Worm (Caenorhabditis elegans) whole organism, L1 larva: Measurements from ENCODE around the gene pyk-2.

Experiments
- C04F5.9 ChIP-seq: sonication (generic microtip); optimal IDR thresholded peaks from 2 replicates; lab custom pipeline; 2016; ENCODE audit warnings: missing genetic modification characterization, missing compliant biosample characterization
- C16A3.4 ChIP-seq: fragments of 150-350 bp; optimal IDR thresholded peaks from 2 replicates; lab custom pipeline; 2014; ENCODE audit warnings: missing biosample characterization, missing genetic modification characterization
- C34B4.2 ChIP-seq: sonication (generic microtip); optimal IDR thresholded peaks from 2 replicates; lab custom pipeline; 2017; ENCODE audit warnings: mild to moderate bottlenecking, missing genetic modification characterization, missing compliant biosample characterization
- F16B12.6 ChIP-seq: fragments of 150-350 bp; optimal IDR thresholded peaks from 2 replicates; lab custom pipeline; 2014; ENCODE audit warnings: missing biosample characterization, missing genetic modification characterization
- Y116A8C.19 ChIP-seq: sonication (generic microtip); optimal IDR thresholded peaks from 2 replicates; lab custom pipeline; 2016; ENCODE audit warnings: missing compliant biosample characterization, missing genetic modification characterization, borderline replicate concordance
- blmp-1 ChIP-seq: fragments of 150-350 bp; optimal IDR thresholded peaks from 2 replicates; lab custom pipeline; 2014; ENCODE audit warnings: missing biosample characterization, missing genetic modification characterization
- ceh-63 ChIP-seq: fragments of 200-800 bp; sonication (Bioruptor generic); optimal IDR thresholded peaks from 2 replicates; lab custom pipeline; 2018; ENCODE audit warnings: mild to moderate bottlenecking, missing genetic modification characterization, missing compliant biosample characterization
- ceh-8 ChIP-seq: fragments of 200-800 bp; sonication (Bioruptor generic); optimal IDR thresholded peaks from 2 replicates; lab custom pipeline; 2018; ENCODE audit warnings: mild to moderate bottlenecking, missing genetic modification characterization, moderate library complexity, missing compliant biosample characterization
- ceh-82 ChIP-seq, 3 experiments: fragments of 150-350 bp in 1 of 3; sonication (generic microtip) in 2 of 3; optimal IDR thresholded peaks; 2 replicates each; lab custom pipeline; 2014 to 2017; ENCODE audit warnings: missing biosample characterization in 3 of 3, missing genetic modification characterization in 3 of 3
- ceh-90 ChIP-seq: sonication (generic microtip); optimal IDR thresholded peaks from 2 replicates; lab custom pipeline; 2016; ENCODE audit warnings: missing genetic modification characterization, missing compliant biosample characterization
- ces-1 ChIP-seq: fragments of 150-350 bp; optimal IDR thresholded peaks from 2 replicates; lab custom pipeline; 2014; ENCODE audit warnings: missing biosample characterization, missing genetic modification reagents, missing genetic modification characterization
- efl-1 ChIP-seq, 4 experiments: fragments of 150-350 bp; optimal IDR thresholded peaks in 3 of 4; peaks in 1 of 4; 1 replicate in 1 of 4; 2 replicates in 3 of 4; lab custom pipeline; 2014; ENCODE audit warnings: missing biosample characterization in 2 of 4, missing genetic modification characterization in 2 of 4, missing genetic modification reagents in 2 of 4
- efl-3 ChIP-seq: fragments of 200-800 bp; sonication (Bioruptor generic); optimal IDR thresholded peaks from 2 replicates; lab custom pipeline; 2018; ENCODE audit warnings: mild to moderate bottlenecking, missing genetic modification characterization, missing compliant biosample characterization
- egl-13 ChIP-seq: sonication (generic microtip); optimal IDR thresholded peaks from 2 replicates; lab custom pipeline; 2016; ENCODE audit warnings: missing genotype, missing genetic modification reagents, missing genetic modification characterization, missing compliant biosample characterization
- egl-27 ChIP-seq, 2 experiments: fragments of 150-350 bp in 1 of 2; sonication (generic microtip); optimal IDR thresholded peaks; 3 replicates each; lab custom pipeline; 2017 to 2018; ENCODE audit warnings: missing biosample characterization in 2 of 2, missing genetic modification characterization in 2 of 2, missing genetic modification reagents in 2 of 2
- elt-2 ChIP-seq: sonication (generic microtip); optimal IDR thresholded peaks from 2 replicates; lab custom pipeline; 2016; ENCODE audit warnings: missing genetic modification characterization, mild to moderate bottlenecking, inconsistent platforms, missing compliant biosample characterization, missing genetic modification reagents
- elt-3 ChIP-seq, 6 experiments: fragments of 150-350 bp in 1 of 6; sonication (generic microtip); optimal IDR thresholded peaks; 2 replicates each; lab custom pipeline; 2017 to 2018; ENCODE audit warnings: missing biosample characterization in 6 of 6, missing genetic modification characterization in 6 of 6, inconsistent platforms in 1 of 6
- ets-5 ChIP-seq: fragments of 200-800 bp; sonication (Bioruptor generic); IDR thresholded peaks from 2 replicates; pipeline ENCODE4 v1.3.6; 2022; ENCODE audit warnings: missing genetic modification characterization, missing compliant biosample characterization
- fkh-10 ChIP-seq: sonication (generic microtip); optimal IDR thresholded peaks from 2 replicates; lab custom pipeline; 2017; ENCODE audit warnings: missing biosample characterization, missing genetic modification reagents, missing genetic modification characterization
- fos-1 ChIP-seq: fragments of 150-350 bp; optimal IDR thresholded peaks from 2 replicates; lab custom pipeline; 2014; ENCODE audit warnings: missing biosample characterization, missing genetic modification characterization
- grh-1 ChIP-seq: fragments of 200-800 bp; sonication (Bioruptor generic); IDR thresholded peaks from 2 replicates; pipeline ENCODE4 v1.3.6; 2022; ENCODE audit warnings: missing genetic modification reagents, missing genetic modification characterization, missing compliant biosample characterization
- hlh-17 ChIP-seq: fragments of 200-800 bp; sonication (Bioruptor generic); optimal IDR thresholded peaks from 2 replicates; lab custom pipeline; 2018; ENCODE audit warnings: missing genetic modification characterization, mild to moderate bottlenecking, missing compliant biosample characterization, moderate library complexity, borderline replicate concordance
- hlh-4 ChIP-seq: sonication (generic microtip); optimal IDR thresholded peaks from 2 replicates; lab custom pipeline; 2016; ENCODE audit warnings: mild to moderate bottlenecking, missing genetic modification characterization, missing compliant biosample characterization
- hpl-2 ChIP-seq: fragments of 150-350 bp; optimal IDR thresholded peaks from 2 replicates; lab custom pipeline; 2014; ENCODE audit warnings: missing biosample characterization, missing genetic modification reagents, missing genetic modification characterization
- lin-13 ChIP-seq: fragments of 150-350 bp; optimal IDR thresholded peaks from 2 replicates; lab custom pipeline; 2014; ENCODE audit warnings: missing biosample characterization, missing genetic modification reagents, missing genetic modification characterization
- lin-14 ChIP-seq: fragments of 200-800 bp; sonication (Bioruptor generic); optimal IDR thresholded peaks from 2 replicates; lab custom pipeline; 2018; ENCODE audit warnings: mild to moderate bottlenecking, missing genetic modification characterization, moderate library complexity, missing compliant biosample characterization
- lin-35 ChIP-seq, 2 experiments: fragments of 150-350 bp; optimal IDR thresholded peaks; 2 replicates each; lab custom pipeline; 2014; ENCODE audit warnings: missing biosample characterization in 2 of 2, missing genetic modification characterization in 2 of 2, missing genetic modification reagents in 2 of 2
- lin-39 ChIP-seq: fragments of 150-350 bp; optimal IDR thresholded peaks from 2 replicates; lab custom pipeline; 2014; ENCODE audit warnings: missing biosample characterization, missing genetic modification reagents, missing genetic modification characterization
- lir-3 ChIP-seq: sonication (generic microtip); optimal IDR thresholded peaks from 2 replicates; lab custom pipeline; 2016; ENCODE audit warnings: mild to moderate bottlenecking, missing genetic modification characterization, moderate library complexity, missing compliant biosample characterization; ENCODE audit not compliant: poor library complexity
- mab-9 ChIP-seq: fragments of 200-800 bp; sonication (Bioruptor generic); IDR thresholded peaks from 2 replicates; pipeline ENCODE4 v1.3.6; 2022; ENCODE audit warnings: missing genetic modification reagents, missing genetic modification characterization, missing compliant biosample characterization
- mdl-1 ChIP-seq, 2 experiments: fragments of 150-350 bp; optimal IDR thresholded peaks; 2 replicates each; lab custom pipeline; 2014 to 2017; ENCODE audit warnings: missing biosample characterization in 2 of 2, missing genetic modification characterization in 2 of 2, inconsistent platforms in 1 of 2
- nhr-19 ChIP-seq: fragments of 200-800 bp; sonication (Bioruptor generic); conservative IDR thresholded peaks from 2 replicates; pipeline ENCODE4 v1.3.6; 2022; ENCODE audit warnings: missing genetic modification characterization, missing compliant biosample characterization
- nhr-20 ChIP-seq: sonication (generic microtip); optimal IDR thresholded peaks from 2 replicates; lab custom pipeline; 2016; ENCODE audit warnings: mild to moderate bottlenecking, missing genetic modification characterization, missing compliant biosample characterization
- nhr-71 ChIP-seq: sonication (generic microtip); optimal IDR thresholded peaks from 2 replicates; lab custom pipeline; 2016; ENCODE audit warnings: mild to moderate bottlenecking, missing genetic modification characterization, moderate library complexity, missing compliant biosample characterization
- nhr-76 ChIP-seq: sonication (generic microtip); optimal IDR thresholded peaks from 2 replicates; lab custom pipeline; 2017; ENCODE audit warnings: missing biosample characterization, missing genetic modification characterization
- pag-3 ChIP-seq: sonication (generic microtip); optimal IDR thresholded peaks from 2 replicates; lab custom pipeline; 2017; ENCODE audit warnings: missing genetic modification characterization, mild to moderate bottlenecking, missing compliant biosample characterization, antibody characterized with exemption, borderline replicate concordance; ENCODE audit not compliant: insufficient read depth
- pax-3 ChIP-seq: fragments of 200-800 bp; sonication (Bioruptor generic); optimal IDR thresholded peaks from 2 replicates; lab custom pipeline; 2018; ENCODE audit warnings: mild to moderate bottlenecking, missing genetic modification characterization, moderate library complexity, missing compliant biosample characterization
- rnt-1 ChIP-seq: sonication (generic microtip); optimal IDR thresholded peaks from 2 replicates; lab custom pipeline; 2016; ENCODE audit warnings: mild to moderate bottlenecking, missing genetic modification characterization, moderate library complexity, missing compliant biosample characterization
- skn-1 ChIP-seq: fragments of 150-350 bp; optimal IDR thresholded peaks from 2 replicates; lab custom pipeline; 2014; ENCODE audit warnings: missing biosample characterization, missing genetic modification characterization
- snpc-4 ChIP-seq: fragments of 150-350 bp; optimal IDR thresholded peaks from 2 replicates; lab custom pipeline; 2014; ENCODE audit warnings: missing biosample characterization, missing genetic modification characterization
- sptf-1 ChIP-seq: fragments of 150-350 bp; optimal IDR thresholded peaks from 2 replicates; lab custom pipeline; 2014; ENCODE audit warnings: missing biosample characterization, missing genetic modification characterization
- sup-37 ChIP-seq: fragments of 200-800 bp; sonication (Bioruptor generic); optimal IDR thresholded peaks from 2 replicates; lab custom pipeline; 2018; ENCODE audit warnings: mild to moderate bottlenecking, missing genetic modification characterization, missing compliant biosample characterization
- tbx-2 ChIP-seq: sonication (generic microtip); optimal IDR thresholded peaks from 2 replicates; lab custom pipeline; 2016; ENCODE audit warnings: missing genetic modification characterization, missing compliant biosample characterization
- unc-86 ChIP-seq: sonication (generic microtip); optimal IDR thresholded peaks from 2 replicates; lab custom pipeline; 2016; ENCODE audit warnings: missing genetic modification characterization, missing compliant biosample characterization
- vab-15 ChIP-seq: sonication (generic microtip); optimal IDR thresholded peaks from 2 replicates; lab custom pipeline; 2017; ENCODE audit warnings: missing genotype, mild to moderate bottlenecking, missing genetic modification characterization, missing compliant biosample characterization
- zag-1 ChIP-seq: fragments of 150-350 bp; optimal IDR thresholded peaks from 2 replicates; lab custom pipeline; 2014; ENCODE audit warnings: missing biosample characterization, missing genetic modification characterization

The pyk-2 gene

ce11 chrIV:10935853-10936491 is 26.3 kb downstream of the pyk-2 start, which contains the start of gene lgg-2 (continued):
- TF ChIP-seq grh-1 (peak; percentile 86), lir-3 (peak; percentile 91), zag-1 (tag; lab: Kevin White, UChicago) (peak; percentile 61), fkh-10 (GFP tag; lab: Kevin White, UChicago) (peak; percentile 26), efl-3 (GFP tag; lab: Kevin White, UChicago) (no peak), nhr-19 (GFP tag; lab: Robert Waterston, UW) (peak; percentile 96), pag-3 (tag; lab: Kevin White, UChicago) (no peak), sptf-1 (no peak), fos-1 (tag; lab: Kevin White, UChicago) (peak; percentile 87), F16B12.6 (tag; lab: Kevin White, UChicago) (no peak), ces-1 (GFP tag; lab: Kevin White, UChicago) (no peak), elt-2 (peak; percentile 89), lin-39 (tag; lab: Kevin White, UChicago) (peak; percentile 90), rnt-1 (tag; lab: Kevin White, UChicago) (peak; percentile 96), egl-27 (tag; optimal IDR thresholded peaks at IDR 0.05; lab: Kevin White, UChicago) (peak; percentile 52 to 76), skn-1 (tag; lab: Kevin White, UChicago) (peak; percentile 88), efl-1 (optimal IDR thresholded peaks at IDR 0.05; lab: Kevin White, UChicago) (peak; percentile 89 to 92), efl-1 (GFP tag; optimal IDR thresholded peaks at IDR 0.05 in 1 of 2; lab: Kevin White, UChicago) (peak; percentile 68 to 97), mab-9 (GFP tag; lab: Robert Waterston, UW) (peak; percentile 84), nhr-76 (tag; lab: Kevin White, UChicago) (no peak), blmp-1 (tag; lab: Kevin White, UChicago) (peak; percentile 97), unc-86 (peak; percentile 96), mdl-1 (tag; optimal IDR thresholded peaks at IDR 0.05; lab: Kevin White, UChicago) (peak; percentile 62 to 98), C34B4.2 (tag; lab: Kevin White, UChicago) (no peak), lin-35 (GFP tag; optimal IDR thresholded peaks at IDR 0.05; lab: Kevin White, UChicago) (peak; percentile 84 to 90), Y116A8C.19 (no peak), sup-37 (GFP tag; lab: Kevin White, UChicago) (peak; percentile 73), pax-3 (tag; lab: Kevin White, UChicago) (peak; percentile 86), nhr-20 (tag; lab: Kevin White, UChicago) (peak; percentile 99), ceh-82 (tag; optimal IDR thresholded peaks at IDR 0.05; lab: Kevin White, UChicago) (peak; percentile 90 to 95 (median 94)), elt-3 (tag; optimal IDR thresholded peaks at IDR 0.05; lab: Kevin White, UChicago) (peak in 4 of 6 experiments; percentile 7 to 84 (median 62)), lin-13 (GFP tag; lab: Kevin White, UChicago) (peak; percentile 95), vab-15 (tag; lab: Kevin White, UChicago) (no peak), C16A3.4 (tag; lab: Kevin White, UChicago) (peak; percentile 85)

- TF ChIP-seq snpc-4, result peak; percentile 13
- no peak for TF ChIP-seq C04F5.9 (tag; lab: Kevin White, UChicago)
- no peak for TF ChIP-seq ets-5
- TF ChIP-seq nhr-71 (tag; lab: Kevin White, UChicago), result peak; percentile 82
- TF ChIP-seq ceh-63 (GFP tag; lab: Kevin White, UChicago), result no peak
- TF ChIP-seq grh-1, result no peak
- peak; percentile 14 for TF ChIP-seq lin-13 (GFP tag; lab: Kevin White, UChicago)
- TF ChIP-seq lin-14 (GFP tag; lab: Kevin White, UChicago), result peak; percentile 96
- TF ChIP-seq blmp-1 (tag; lab: Kevin White, UChicago), result no peak
- TF ChIP-seq ceh-8, result no peak
- no peak for TF ChIP-seq mab-9 (GFP tag; lab: Robert Waterston, UW)
- no peak for TF ChIP-seq pag-3 (tag; lab: Kevin White, UChicago)
- TF ChIP-seq rnt-1 (tag; lab: Kevin White, UChicago), result peak; percentile 20
- TF ChIP-seq egl-13, result peak; percentile 51
- TF ChIP-seq ceh-90 (tag; lab: Kevin White, UChicago), result no peak
- no peak for TF ChIP-seq fos-1 (tag; lab: Kevin White, UChicago)
- TF ChIP-seq hlh-4 (tag; lab: Kevin White, UChicago), result no peak
- TF ChIP-seq mdl-1 (tag; optimal IDR thresholded peaks at IDR 0.05; lab: Kevin White, UChicago), result peak in 1 of 2 experiments; percentile 73
- TF ChIP-seq efl-1 (optimal IDR thresholded peaks at IDR 0.05; lab: Kevin White, UChicago), result peak; percentile 42 to 57
- peak; percentile 19 to 52 for TF ChIP-seq efl-1 (GFP tag; optimal IDR thresholded peaks at IDR 0.05 in 1 of 2; lab: Kevin White, UChicago)
- peak; percentile 63 for TF ChIP-seq tbx-2
- TF ChIP-seq hpl-2, result no peak
- no peak for TF ChIP-seq hlh-17
Measured at ce11 chrIV:10936906-10937540, 27.3 kb downstream of the pyk-2 start, which contains the start of gene fic-1. Gene fic-1 (plus strand): TSS chrIV:10937454.
